Worm (Caenorhabditis elegans): ENCODE data around the gene daf-2.

The daf-2 gene

DNA sequence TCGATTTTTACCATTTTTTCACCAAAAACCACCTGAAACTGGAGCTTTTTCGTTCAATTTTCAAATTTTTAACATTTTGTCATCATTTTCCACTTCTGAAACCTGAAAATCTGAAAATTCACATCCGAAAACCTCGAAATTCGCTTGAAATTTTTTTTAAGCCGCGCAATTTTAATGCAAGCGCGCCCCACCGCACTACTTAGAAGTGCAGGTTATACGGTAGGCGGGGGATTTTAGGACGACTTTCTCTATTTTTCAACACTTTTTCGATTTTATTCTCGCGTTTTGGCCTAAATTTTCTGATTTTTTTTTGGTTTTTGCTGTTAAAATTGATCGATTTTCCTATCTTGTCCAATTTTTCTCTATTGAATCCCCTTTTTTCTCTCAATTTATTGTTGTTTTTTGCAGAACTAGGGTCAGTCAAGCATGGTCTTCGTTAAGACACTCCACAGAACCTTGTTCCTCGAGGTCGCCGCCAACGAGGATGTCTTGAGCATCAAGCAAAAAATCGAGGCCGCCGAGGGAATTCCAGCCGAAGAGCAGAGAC is 27.3 kb upstream of the daf-2 start, which contains the start of gene ubl-1 (continued):
- no peak for TF ChIP-seq F10E7.11 (tag; optimal IDR thresholded peaks at IDR 0.05)
- no peak for TF ChIP-seq ztf-22 (GFP tag; optimal IDR thresholded peaks at IDR 0.05)
- no peak for TF ChIP-seq zfh-2 (GFP tag; conservative IDR thresholded peaks at IDR 0.05)
- no peak for TF ChIP-seq T07F8.4 (tag; optimal IDR thresholded peaks at IDR 0.05)
- TF ChIP-seq chd-7 (tag; optimal IDR thresholded peaks at IDR 0.05), result no peak
- no peak for TF ChIP-seq cebp-2 (GFP tag; IDR thresholded peaks at IDR 0.05)
- TF ChIP-seq sea-2 (GFP tag; IDR thresholded peaks at IDR 0.05), result no peak
- TF ChIP-seq K11D2.4 (GFP tag; IDR thresholded peaks at IDR 0.05), result no peak
- no peak for TF ChIP-seq nhr-90 (tag; optimal IDR thresholded peaks at IDR 0.05)
- peak; percentile 68 for TF ChIP-seq F23B12.7 (tag; optimal IDR thresholded peaks at IDR 0.05; ENCODE audit: insufficient read depth)
- peak; percentile 84 for TF ChIP-seq attf-3 (GFP tag; conservative IDR thresholded peaks at IDR 0.05)
- TF ChIP-seq F55B11.4 (tag; optimal IDR thresholded peaks at IDR 0.05; ENCODE audit: borderline replicate concordance, insufficient read depth), result no peak
- TF ChIP-seq lir-1 (GFP tag; conservative IDR thresholded peaks at IDR 0.05), result no peak
- TF ChIP-seq B0336.3 (GFP tag; IDR thresholded peaks at IDR 0.05), result no peak
- peak; percentile 16 for TF ChIP-seq ztf-18 (tag; optimal IDR thresholded peaks at IDR 0.05)
- no peak for TF ChIP-seq sptf-2 (GFP tag; optimal IDR thresholded peaks at IDR 0.05)
- no peak for TF ChIP-seq C17E4.6 (GFP tag; IDR thresholded peaks at IDR 0.05)
- TF ChIP-seq T26A5.8 (tag; optimal IDR thresholded peaks at IDR 0.05), result no peak
- no peak for TF ChIP-seq ama-1 (optimal IDR thresholded peaks at IDR 0.05)
- TF ChIP-seq ama-1 (GFP tag; optimal IDR thresholded peaks at IDR 0.05), result no peak
- no peak for TF ChIP-seq B0261.1 (tag; optimal IDR thresholded peaks at IDR 0.05)
- TF ChIP-seq nhr-80 (tag; optimal IDR thresholded peaks at IDR 0.05), result peak; percentile 57
- no peak for TF ChIP-seq nhr-120 (GFP tag; IDR thresholded peaks at IDR 0.05)
- TF ChIP-seq D2030.7 (GFP tag; IDR thresholded peaks at IDR 0.05), result peak; percentile 48; the same call in 1 of the 2 replicates
- TF ChIP-seq bed-2 (GFP tag; IDR thresholded peaks at IDR 0.05), result no peak
- TF ChIP-seq attf-6 (GFP tag; IDR thresholded peaks at IDR 0.05), result no peak
- peak; percentile 61 for TF ChIP-seq lin-40 (tag; optimal IDR thresholded peaks at IDR 0.05)
- TF ChIP-seq lin-35 (GFP tag; optimal IDR thresholded peaks at IDR 0.05), result peak in 1 of 3 experiments; percentile 74
- TF ChIP-seq F57A8.1 (GFP tag; optimal IDR thresholded peaks at IDR 0.05), result no peak
- TF ChIP-seq pbrm-1 (GFP tag; IDR thresholded peaks at IDR 0.05), result peak; percentile 72; the same call in 1 of the 2 replicates
- TF ChIP-seq ceh-40 (GFP tag; IDR thresholded peaks at IDR 0.05), result no peak
- TF ChIP-seq ceh-27 (GFP tag; optimal IDR thresholded peaks at IDR 0.05), result peak; percentile 58
- peak; percentile 36 for TF ChIP-seq snpc-3.4 (tag; optimal IDR thresholded peaks at IDR 0.05)
- no peak for TF ChIP-seq repo-1 (tag; optimal IDR thresholded peaks at IDR 0.05)
- TF ChIP-seq Y95B8A.8 (GFP tag; IDR thresholded peaks at IDR 0.05), result peak; percentile 37; the same call in 1 of the 2 replicates
- no peak for TF ChIP-seq nhr-179 (tag; optimal IDR thresholded peaks at IDR 0.05)
- TF ChIP-seq madf-3 (GFP tag; IDR thresholded peaks at IDR 0.05), result no peak
- TF ChIP-seq ceh-100 (GFP tag; IDR thresholded peaks at IDR 0.05), result 0 out of 2 replicates have a peak, but pooled peaks have one; percentile 21
- no peak for TF ChIP-seq F22D6.2 (tag; optimal IDR thresholded peaks at IDR 0.05)

- TF ChIP-seq mcd-1 (GFP tag; IDR thresholded peaks at IDR 0.05) (peak; percentile 50; the same call in 1 of the 2 replicates), hmg-1.2 (GFP tag; IDR thresholded peaks at IDR 0.05) (peak; percentile 98), K11D2.4 (GFP tag; IDR thresholded peaks at IDR 0.05) (no peak)
Measured at ce11 chrIII:3066769-3067168, 26.1 kb upstream of the daf-2 start.
